Worm (Caenorhabditis elegans): Measurements from ENCODE around the gene oac-4.

DNA sequence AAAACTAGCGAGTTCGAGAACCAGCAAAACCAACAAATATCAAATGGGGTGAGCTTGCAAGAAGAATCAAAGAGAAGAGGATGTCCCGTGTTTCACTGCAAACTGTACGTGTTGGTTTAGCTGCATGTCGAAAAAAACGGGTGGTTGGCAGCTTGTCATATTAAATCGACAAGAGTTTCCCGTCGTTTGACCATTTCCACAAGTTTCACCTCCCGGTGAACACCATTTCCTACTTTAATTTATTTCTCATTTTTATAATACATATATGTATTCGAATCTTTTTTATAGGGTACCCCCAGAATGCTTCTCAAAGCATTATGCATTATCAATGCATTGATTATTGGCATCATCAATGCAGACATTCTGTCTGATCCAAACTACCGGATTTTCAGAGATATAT lies 40.5 kb downstream of the oac-4 start, which contains the start of gene Y8A9A.2:
- TF ChIP-seq ama-1 (optimal IDR thresholded peaks at IDR 0.05) (no peak), ama-1 (GFP tag; optimal IDR thresholded peaks at IDR 0.05) (no peak), hrde-1 (tag; optimal IDR thresholded peaks at IDR 0.05; ENCODE audit: borderline replicate concordance) (no peak), hlh-12 (tag; optimal IDR thresholded peaks at IDR 0.05) (no peak), attf-3 (GFP tag; conservative IDR thresholded peaks at IDR 0.05) (no peak), ztf-25 (GFP tag; IDR thresholded peaks at IDR 0.05) (no peak), tbp1 (GFP tag; optimal IDR thresholded peaks at IDR 0.05) (no peak), pha-4 (tag; optimal IDR thresholded peaks at IDR 0.05) (no peak), unc-130 (GFP tag; optimal IDR thresholded peaks at IDR 0.05) (no peak), nfya-1 (tag; optimal IDR thresholded peaks at IDR 0.05; ENCODE audit: borderline replicate concordance, insufficient read depth) (no peak), die-1 (tag; optimal IDR thresholded peaks at IDR 0.05) (no peak), egrh-3 (GFP tag; IDR thresholded peaks at IDR 0.05) (no peak)
